Worm (Caenorhabditis elegans) whole organism, L4/young adult: ENCODE results near the gene Y55B1AR.4.

Experiments
- dao-5 ChIP-seq: sonication (generic microtip); optimal IDR thresholded peaks from 2 replicates; lab custom pipeline; 2016; ENCODE audit warnings: missing genotype, missing genetic modification characterization, moderate library complexity, missing compliant biosample characterization
- him-1 ChIP-seq: sonication (generic microtip); optimal IDR thresholded peaks from 2 replicates; lab custom pipeline; 2016; ENCODE audit warnings: missing genotype, missing genetic modification reagents, missing genetic modification characterization, missing compliant biosample characterization

ce11 chrIII:651587-651986 is 46.3 kb upstream of the Y55B1AR.4 start:
- TF ChIP-seq dao-5 (tag; lab: Kevin White, UChicago) = no peak
- TF ChIP-seq him-1 (tag; lab: Kevin White, UChicago) = no peak
